Worm (Caenorhabditis elegans) whole organism, young adult: Measurements from ENCODE around the gene Y110A2AL.1.
"Not testable (repeated sequence)": the region's sequence is repeated elsewhere in the genome, so short reads cannot be mapped to it uniquely, and the experiment has no call there.

Experiments used
- efl-1 ChIP-seq: fragments of 150-350 bp; optimal IDR thresholded peaks from 2 replicates; lab custom pipeline; 2014; ENCODE audit warnings: missing biosample characterization, missing genetic modification reagents, missing genetic modification characterization
- nfya-1 ChIP-seq: sonication (generic microtip); optimal IDR thresholded peaks from 2 replicates; lab custom pipeline; 2017; ENCODE audit warnings: antibody characterized with exemption, missing compliant biosample characterization, missing genetic modification characterization, borderline replicate concordance; ENCODE audit not compliant: insufficient read depth

ce11 chrII:2839004-2839403 is 35.9 kb upstream of the Y110A2AL.1 start, which contains the start of gene Y110A2AL.4:
- TF ChIP-seq efl-1 (GFP tag; lab: Kevin White, UChicago); nfya-1 (tag; lab: Kevin White, UChicago): not testable (repeated sequence)
